Worm (Caenorhabditis elegans) whole organism, young adult: ENCODE data around the gene spe-51.

ENCODE experiments used
- B0336.3 ChIP-seq: fragments of 200-800 bp; sonication (Bioruptor generic); IDR thresholded peaks from 2 replicates; pipeline ENCODE4 v1.3.6; 2022; ENCODE audit warnings: missing genetic modification characterization, missing compliant biosample characterization
- C06A6.2 ChIP-seq: fragments of 200-800 bp; sonication (Bioruptor generic); conservative IDR thresholded peaks from 2 replicates; pipeline ENCODE4 v1.3.6; 2022; ENCODE audit warnings: missing genetic modification characterization, missing compliant biosample characterization
- C17E4.6 ChIP-seq: fragments of 200-800 bp; sonication (Bioruptor generic); IDR thresholded peaks from 2 replicates; pipeline ENCODE4 v1.3.6; 2022; ENCODE audit warnings: missing genetic modification reagents, missing genetic modification characterization, missing compliant biosample characterization
- D2030.7 ChIP-seq: fragments of 200-800 bp; sonication (Bioruptor generic); IDR thresholded peaks from 2 replicates; pipeline ENCODE4 v1.3.6; 2022; ENCODE audit warnings: missing genetic modification reagents, missing genetic modification characterization, missing compliant biosample characterization
- F22D6.2 ChIP-seq: sonication (generic microtip); optimal IDR thresholded peaks from 2 replicates; lab custom pipeline; 2016; ENCODE audit warnings: mild to moderate bottlenecking, missing genetic modification characterization, missing compliant biosample characterization
- F23B12.7 ChIP-seq: sonication (generic microtip); optimal IDR thresholded peaks from 2 replicates; lab custom pipeline; 2017; ENCODE audit warnings: missing genetic modification characterization, mild to moderate bottlenecking, missing compliant biosample characterization, antibody characterized with exemption, moderate library complexity; ENCODE audit not compliant: insufficient read depth
- F37B4.10 ChIP-seq: fragments of 200-800 bp; sonication (Bioruptor generic); IDR thresholded peaks from 2 replicates; pipeline ENCODE4 v1.3.6; 2022; ENCODE audit warnings: missing genetic modification characterization, missing compliant biosample characterization
- F57A8.1 ChIP-seq: fragments of 200-800 bp; sonication (Bioruptor generic); optimal IDR thresholded peaks from 2 replicates; lab custom pipeline; 2018; ENCODE audit warnings: mild to moderate bottlenecking, missing genetic modification characterization, moderate library complexity, missing compliant biosample characterization
- K11D2.4 ChIP-seq: fragments of 200-800 bp; sonication (Bioruptor generic); IDR thresholded peaks from 2 replicates; pipeline ENCODE4 v1.3.6; 2022; ENCODE audit warnings: missing genetic modification reagents, missing genetic modification characterization, missing compliant biosample characterization
- T07F8.4 ChIP-seq: sonication (generic microtip); optimal IDR thresholded peaks from 2 replicates; lab custom pipeline; 2016; ENCODE audit warnings: mild to moderate bottlenecking, missing genetic modification characterization, moderate library complexity, missing compliant biosample characterization
- Y53G8AR.9 ChIP-seq: fragments of 200-800 bp; sonication (Bioruptor generic); conservative IDR thresholded peaks from 2 replicates; pipeline ENCODE4 v1.3.6; 2022; ENCODE audit warnings: missing genetic modification reagents, missing genetic modification characterization, missing compliant biosample characterization
- Y56A3A.18 ChIP-seq: fragments of 200-800 bp; sonication (Bioruptor generic); IDR thresholded peaks from 2 replicates; pipeline ENCODE4 v1.3.6; 2022; ENCODE audit warnings: missing genetic modification reagents, missing genetic modification characterization, missing compliant biosample characterization
- Y95B8A.8 ChIP-seq: fragments of 200-800 bp; sonication (Bioruptor generic); IDR thresholded peaks from 2 replicates; pipeline ENCODE4 v1.3.6; 2022; ENCODE audit warnings: missing genetic modification reagents, missing genetic modification characterization, missing compliant biosample characterization
- ZK185.1 ChIP-seq: sonication (generic microtip); optimal IDR thresholded peaks from 2 replicates; lab custom pipeline; 2016; ENCODE audit warnings: mild to moderate bottlenecking, missing genetic modification characterization, missing compliant biosample characterization; ENCODE audit not compliant: poor library complexity, severe bottlenecking
- akir-1 ChIP-seq: fragments of 200-800 bp; sonication (Bioruptor generic); optimal IDR thresholded peaks from 2 replicates; lab custom pipeline; 2018; ENCODE audit warnings: mild to moderate bottlenecking, missing genetic modification characterization, moderate library complexity, missing compliant biosample characterization
- aptf-2 ChIP-seq: fragments of 200-800 bp; sonication (Bioruptor generic); conservative IDR thresholded peaks from 2 replicates; pipeline ENCODE4 v1.3.6; 2022; ENCODE audit warnings: missing genetic modification reagents, missing genetic modification characterization, missing compliant biosample characterization
- aptf-3 ChIP-seq: fragments of 200-800 bp; sonication (Bioruptor generic); IDR thresholded peaks from 2 replicates; pipeline ENCODE4 v1.3.6; 2022; ENCODE audit warnings: missing genetic modification characterization, missing compliant biosample characterization
- attf-5 ChIP-seq: fragments of 200-800 bp; sonication (Bioruptor generic); optimal IDR thresholded peaks from 2 replicates; lab custom pipeline; 2018; ENCODE audit warnings: mild to moderate bottlenecking, missing genetic modification characterization, missing compliant biosample characterization
- cebp-1 ChIP-seq, 2 experiments: fragments of 200-800 bp in 1 of 2; sonication (Bioruptor generic) in 1 of 2; sonication (generic microtip) in 1 of 2; IDR thresholded peaks in 1 of 2; optimal IDR thresholded peaks in 1 of 2; 2 replicates each; pipeline versions ENCODE4 v1.3.6 to Lab custom; 2017 to 2022; ENCODE audit warnings: missing compliant biosample characterization in 2 of 2, missing genetic modification characterization in 2 of 2, mild to moderate bottlenecking in 1 of 2, missing genetic modification reagents in 1 of 2, moderate library complexity in 1 of 2
- ceh-100 ChIP-seq: fragments of 200-800 bp; sonication (Bioruptor generic); IDR thresholded peaks from 2 replicates; pipeline ENCODE4 v1.3.6; 2022; ENCODE audit warnings: missing genetic modification reagents, missing genetic modification characterization, missing compliant biosample characterization
- ceh-91 ChIP-seq: fragments of 200-800 bp; sonication (Bioruptor generic); IDR thresholded peaks from 2 replicates; pipeline ENCODE4 v1.3.6; 2022; ENCODE audit warnings: missing genetic modification reagents, missing genetic modification characterization, missing compliant biosample characterization
- dox-1 ChIP-seq: fragments of 200-800 bp; sonication (Bioruptor generic); IDR thresholded peaks from 2 replicates; pipeline ENCODE4 v1.3.6; 2022; ENCODE audit warnings: missing genetic modification reagents, missing genetic modification characterization, missing compliant biosample characterization
- egl-44 ChIP-seq: fragments of 200-800 bp; sonication (Bioruptor generic); IDR thresholded peaks from 2 replicates; pipeline ENCODE4 v1.3.6; 2022; ENCODE audit warnings: missing genetic modification reagents, missing genetic modification characterization, missing compliant biosample characterization
- ekl-4 ChIP-seq: fragments of 200-800 bp; sonication (Bioruptor generic); IDR thresholded peaks from 2 replicates; pipeline ENCODE4 v1.3.6; 2022; ENCODE audit warnings: missing genetic modification reagents, missing genetic modification characterization, missing compliant biosample characterization
- hmg-1.2 ChIP-seq: fragments of 200-800 bp; sonication (Bioruptor generic); IDR thresholded peaks from 2 replicates; pipeline ENCODE4 v1.3.6; 2022; ENCODE audit warnings: missing genetic modification reagents, missing genetic modification characterization, missing compliant biosample characterization
- hmg-20 ChIP-seq: fragments of 200-800 bp; sonication (Bioruptor generic); IDR thresholded peaks from 2 replicates; pipeline ENCODE4 v1.3.6; 2022; ENCODE audit warnings: missing genetic modification reagents, missing genetic modification characterization, missing compliant biosample characterization
- let-526 ChIP-seq: fragments of 200-800 bp; sonication (Bioruptor generic); IDR thresholded peaks from 2 replicates; pipeline ENCODE4 v1.3.6; 2022; ENCODE audit warnings: missing genetic modification reagents, missing genetic modification characterization, missing compliant biosample characterization
- let-607 ChIP-seq, 2 experiments: fragments of 200-800 bp in 1 of 2; sonication (Bioruptor generic) in 1 of 2; sonication (generic microtip) in 1 of 2; optimal IDR thresholded peaks; 2 replicates each; lab custom pipeline; 2016 to 2018; ENCODE audit warnings: mild to moderate bottlenecking in 2 of 2, missing compliant biosample characterization in 2 of 2, missing genetic modification characterization in 2 of 2, moderate library complexity in 2 of 2, missing genotype in 1 of 2
- lin-26 ChIP-seq: fragments of 200-800 bp; sonication (Bioruptor generic); IDR thresholded peaks from 2 replicates; pipeline ENCODE4 v1.3.6; 2022; ENCODE audit warnings: missing genetic modification reagents, missing genetic modification characterization, missing compliant biosample characterization
- lin-54 ChIP-seq: fragments of 200-800 bp; sonication (Bioruptor generic); optimal IDR thresholded peaks from 2 replicates; lab custom pipeline; 2018; ENCODE audit warnings: mild to moderate bottlenecking, missing genetic modification characterization, missing compliant biosample characterization
- lir-1 ChIP-seq: fragments of 200-800 bp; sonication (Bioruptor generic); conservative IDR thresholded peaks from 2 replicates; pipeline ENCODE4 v1.3.6; 2022; ENCODE audit warnings: missing genetic modification reagents, missing genetic modification characterization, missing compliant biosample characterization
- lsy-27 ChIP-seq: sonication (generic microtip); optimal IDR thresholded peaks from 2 replicates; lab custom pipeline; 2017; ENCODE audit warnings: missing genetic modification characterization, mild to moderate bottlenecking, missing compliant biosample characterization, antibody characterized with exemption, missing genotype, borderline replicate concordance; ENCODE audit not compliant: insufficient read depth
- madf-6 ChIP-seq: fragments of 200-800 bp; sonication (Bioruptor generic); IDR thresholded peaks from 2 replicates; pipeline ENCODE4 v1.3.6; 2022; ENCODE audit warnings: missing genetic modification reagents, missing genetic modification characterization, missing compliant biosample characterization
- madf-8 ChIP-seq: fragments of 200-800 bp; sonication (Bioruptor generic); conservative IDR thresholded peaks from 2 replicates; pipeline ENCODE4 v1.3.6; 2022; ENCODE audit warnings: missing genetic modification reagents, missing genetic modification characterization, missing compliant biosample characterization
- mcd-1 ChIP-seq: fragments of 200-800 bp; sonication (Bioruptor generic); IDR thresholded peaks from 2 replicates; pipeline ENCODE4 v1.3.6; 2022; ENCODE audit warnings: missing genetic modification reagents, missing genetic modification characterization, missing compliant biosample characterization
- nfyb-1 ChIP-seq: fragments of 200-800 bp; sonication (Bioruptor generic); IDR thresholded peaks from 2 replicates; pipeline ENCODE4 v1.3.6; 2022; ENCODE audit warnings: missing genetic modification reagents, missing genetic modification characterization, missing compliant biosample characterization
- nhr-120 ChIP-seq: fragments of 200-800 bp; sonication (Bioruptor generic); IDR thresholded peaks from 2 replicates; pipeline ENCODE4 v1.3.6; 2022; ENCODE audit warnings: missing genetic modification characterization, missing compliant biosample characterization
- rcor-1 ChIP-seq: fragments of 200-800 bp; sonication (Bioruptor generic); IDR thresholded peaks from 2 replicates; pipeline ENCODE4 v1.3.6; 2022; ENCODE audit warnings: missing genetic modification reagents, missing genetic modification characterization, missing compliant biosample characterization
- sea-2 ChIP-seq: fragments of 200-800 bp; sonication (Bioruptor generic); IDR thresholded peaks from 2 replicates; pipeline ENCODE4 v1.3.6; 2022; ENCODE audit warnings: missing genetic modification characterization, missing compliant biosample characterization
- ztf-22 ChIP-seq: fragments of 200-800 bp; sonication (Bioruptor generic); optimal IDR thresholded peaks from 2 replicates; lab custom pipeline; 2018; ENCODE audit warnings: mild to moderate bottlenecking, missing genetic modification characterization, moderate library complexity, missing compliant biosample characterization
- ztf-25 ChIP-seq: fragments of 200-800 bp; sonication (Bioruptor generic); IDR thresholded peaks from 2 replicates; pipeline ENCODE4 v1.3.6; 2022; ENCODE audit warnings: missing genetic modification reagents, missing genetic modification characterization, missing compliant biosample characterization
- ztf-28 ChIP-seq: fragments of 200-800 bp; sonication (Bioruptor generic); IDR thresholded peaks from 2 replicates; pipeline ENCODE4 v1.3.6; 2022; ENCODE audit warnings: missing genetic modification reagents, missing genetic modification characterization, missing compliant biosample characterization

Gene spe-51

ce11 chrIV:4712376-4712775 is 19.8 kb downstream of the spe-51 start, which contains the start of gene yars-2 (continued):
- TF ChIP-seq ceh-100 (GFP tag; lab: Robert Waterston, UW) (no peak), sea-2 (GFP tag; lab: Robert Waterston, UW) (no peak), K11D2.4 (GFP tag; lab: Robert Waterston, UW) (0 out of 2 replicates have a peak, but pooled peaks have one; percentile 41), F57A8.1 (GFP tag; lab: Kevin White, UChicago) (no peak), ztf-22 (GFP tag; lab: Kevin White, UChicago) (no peak), ZK185.1 (tag; lab: Kevin White, UChicago) (no peak), F23B12.7 (tag; lab: Kevin White, UChicago) (peak; percentile 15), F22D6.2 (tag; lab: Kevin White, UChicago) (no peak), T07F8.4 (no peak), B0336.3 (0 out of 2 replicates have a peak, but pooled peaks have one; percentile 9), lsy-27 (tag; lab: Kevin White, UChicago) (no peak), dox-1 (peak; percentile 73), madf-6 (GFP tag; lab: Robert Waterston, UW) (peak; percentile 32), ztf-25 (GFP tag; lab: Robert Waterston, UW) (0 out of 2 replicates have a peak, but pooled peaks have one; percentile 15), akir-1 (no peak), lin-26 (GFP tag; lab: Robert Waterston, UW) (no peak)

ce11 chrIV:4715785-4716184 is 23.2 kb downstream of the spe-51 start, which contains the start of gene miro-1:
Gene miro-1 (minus strand): TSS chrIV:4715807.
- TF ChIP-seq mcd-1 (GFP tag; lab: Robert Waterston, UW) (peak; percentile 76), hmg-1.2 (peak; percentile 33; the same call in 1 of the 2 replicates)

ce11 chrIV:4720522-4720921 is 28.0 kb downstream of the spe-51 start:
- TF ChIP-seq lin-26 (GFP tag; lab: Robert Waterston, UW) (peak; percentile 70; the same call in 1 of the 2 replicates), lir-1 (peak; percentile 70), ekl-4 (peak; percentile 89), K11D2.4 (GFP tag; lab: Robert Waterston, UW) (peak; percentile 98), D2030.7 (GFP tag; lab: Robert Waterston, UW) (peak; percentile 80), hmg-1.2 (peak; percentile 98), lin-54 (GFP tag; lab: Kevin White, UChicago) (peak; percentile 67), aptf-3 (0 out of 2 replicates have a peak, but pooled peaks have one; percentile 17), let-607 (tag; optimal IDR thresholded peaks at IDR 0.05; lab: Kevin White, UChicago) (peak in 1 of 2 experiments; percentile 28), attf-5 (peak; percentile 50), let-526 (GFP tag; lab: Robert Waterston, UW) (peak; percentile 89), cebp-1 (GFP tag; IDR thresholded peaks at IDR 0.05; lab: Robert Waterston, UW) (peak; percentile 91), cebp-1 (tag; optimal IDR thresholded peaks at IDR 0.05; lab: Kevin White, UChicago) (peak; percentile 53), rcor-1 (GFP tag; lab: Robert Waterston, UW) (peak; percentile 89), C06A6.2 (GFP tag; lab: Robert Waterston, UW) (peak; percentile 91), C17E4.6 (GFP tag; lab: Robert Waterston, UW) (peak; percentile 80), nfyb-1 (GFP tag; lab: Robert Waterston, UW) (peak; percentile 98), Y53G8AR.9 (GFP tag; lab: Robert Waterston, UW) (peak; percentile 94), madf-8 (GFP tag; lab: Robert Waterston, UW) (peak; percentile 42; the same call in 1 of the 2 replicates), mcd-1 (GFP tag; lab: Robert Waterston, UW) (peak; percentile 99), egl-44 (GFP tag; lab: Robert Waterston, UW) (peak; percentile 88), nhr-120 (GFP tag; lab: Robert Waterston, UW) (0 out of 2 replicates have a peak, but pooled peaks have one; percentile 78), aptf-2 (GFP tag; lab: Robert Waterston, UW) (peak; percentile 86), Y95B8A.8 (GFP tag; lab: Robert Waterston, UW) (peak; percentile 87; the same call in 1 of the 2 replicates), ztf-28 (GFP tag; lab: Robert Waterston, UW) (peak; percentile 86), F37B4.10 (peak; percentile 93; the same call in 1 of the 2 replicates), ceh-100 (GFP tag; lab: Robert Waterston, UW) (peak; percentile 88), ceh-91 (GFP tag; lab: Robert Waterston, UW) (peak; percentile 90), sea-2 (GFP tag; lab: Robert Waterston, UW) (peak; percentile 78; the same call in 1 of the 2 replicates), hmg-20 (peak; percentile 66; the same call in 1 of the 2 replicates), Y56A3A.18 (GFP tag; lab: Robert Waterston, UW) (peak; percentile 81; the same call in 1 of the 2 replicates)
